Fruit fly (Drosophila melanogaster) whole organism, wandering third instar larva: Measurements from ENCODE around the gene alphaCOP.

Experiments used
- Abd-B ChIP-seq: fragments of >200 bp; optimal IDR thresholded peaks from 2 replicates; lab custom pipeline; 2017; ENCODE audit warnings: missing biosample characterization, missing genetic modification characterization
- CG32264 ChIP-seq: fragments of 200-800 bp; sonication (Bioruptor generic); optimal IDR thresholded peaks from 2 replicates; lab custom pipeline; 2016; ENCODE audit warnings: missing biosample characterization, missing genetic modification characterization
- CrebA ChIP-seq: fragments of 200-800 bp; sonication (Bioruptor generic); optimal IDR thresholded peaks from 2 replicates; lab custom pipeline; 2016; ENCODE audit warnings: missing biosample characterization, mild to moderate bottlenecking, missing genetic modification characterization, borderline replicate concordance
- Dif ChIP-seq: fragments of 200-275, 200-300 bp; sonication (Bioruptor generic); optimal IDR thresholded peaks from 2 replicates; lab custom pipeline; 2018; ENCODE audit warnings: missing biosample characterization, missing genetic modification characterization; ENCODE audit not compliant: partially characterized antibody
- GATAd ChIP-seq: sonication (Bioruptor generic); optimal IDR thresholded peaks from 2 replicates; lab custom pipeline; 2016; ENCODE audit warnings: missing biosample characterization, missing genetic modification characterization
- HLH106 ChIP-seq: fragments of 200-800 bp; optimal IDR thresholded peaks from 3 replicates; lab custom pipeline; 2019; ENCODE audit warnings: missing biosample characterization, mild to moderate bottlenecking, missing genetic modification characterization, moderate library complexity
- Hr83 ChIP-seq: fragments of 200-300 bp; sonication (Bioruptor generic); optimal IDR thresholded peaks from 2 replicates; lab custom pipeline; 2016; ENCODE audit warnings: missing biosample characterization, mild to moderate bottlenecking, missing genetic modification characterization, moderate library complexity; ENCODE audit not compliant: poor library complexity, severe bottlenecking
- Jra ChIP-seq: sonication (Bioruptor generic); optimal IDR thresholded peaks from 2 replicates; lab custom pipeline; 2016; ENCODE audit warnings: missing biosample characterization, missing genetic modification characterization
- Mio ChIP-seq: sonication (Bioruptor generic); optimal IDR thresholded peaks from 2 replicates; lab custom pipeline; 2016; ENCODE audit warnings: missing biosample characterization, missing genetic modification characterization
- Myc ChIP-seq: fragments of >200 bp; optimal IDR thresholded peaks from 2 replicates; lab custom pipeline; 2017
- N ChIP-seq: fragments of >200 bp; optimal IDR thresholded peaks from 2 replicates; lab custom pipeline; 2018; ENCODE audit warnings: missing biosample characterization, missing external identifiers, missing genetic modification characterization
- OdsH ChIP-seq: fragments of 200-800 bp; sonication (Bioruptor generic); optimal IDR thresholded peaks from 2 replicates; lab custom pipeline; 2016; ENCODE audit warnings: missing biosample characterization, mild to moderate bottlenecking, missing genetic modification characterization
- Sp1 ChIP-seq: fragments of 200-800 bp; sonication (Bioruptor generic); optimal IDR thresholded peaks from 3 replicates; lab custom pipeline; 2019; ENCODE audit warnings: missing biosample characterization, mild to moderate bottlenecking, missing genetic modification characterization, moderate library complexity
- br ChIP-seq: fragments of 200-800 bp; sonication (Bioruptor generic); optimal IDR thresholded peaks from 2 replicates; lab custom pipeline; 2016; ENCODE audit warnings: missing biosample characterization, missing genetic modification characterization
- brk ChIP-seq: fragments of 200-800 bp; sonication (Bioruptor generic); optimal IDR thresholded peaks from 2 replicates; lab custom pipeline; 2016; ENCODE audit warnings: missing biosample characterization, mild to moderate bottlenecking, missing genetic modification characterization
- dl ChIP-seq, 2 experiments: fragments of 175-275, 200-275 bp in 1 of 2; fragments of 200-275 bp in 1 of 2; sonication (Bioruptor generic); optimal IDR thresholded peaks; lab custom pipeline; 2018; ENCODE audit warnings: mild to moderate bottlenecking in 2 of 2, missing biosample characterization in 2 of 2, missing genetic modification characterization in 2 of 2, moderate library complexity in 2 of 2; ENCODE audit not compliant: partially characterized antibody in 2 of 2, insufficient read depth in 1 of 2
- dmrt93B ChIP-seq: fragments of 200-800 bp; sonication (Bioruptor generic); optimal IDR thresholded peaks from 2 replicates; lab custom pipeline; 2018; ENCODE audit warnings: missing biosample characterization, mild to moderate bottlenecking, missing genetic modification characterization
- dsf ChIP-seq: sonication (Bioruptor generic); optimal IDR thresholded peaks from 2 replicates; lab custom pipeline; 2016; ENCODE audit warnings: missing biosample characterization, missing genetic modification characterization, borderline replicate concordance
- ey ChIP-seq: fragments of 200-800 bp; sonication (Bioruptor generic); optimal IDR thresholded peaks from 2 replicates; lab custom pipeline; 2016; ENCODE audit warnings: missing biosample characterization, missing genetic modification characterization
- foxo ChIP-seq, 2 experiments: fragments of 200-800 bp; sonication (Bioruptor generic); optimal IDR thresholded peaks; 2 replicates in 1 of 2; 3 replicates in 1 of 2; lab custom pipeline; 2016 to 2017; ENCODE audit warnings: missing biosample characterization in 2 of 2, missing genetic modification characterization in 2 of 2
- fru ChIP-seq: fragments of 200-800 bp; sonication (Bioruptor generic); optimal IDR thresholded peaks from 3 replicates; lab custom pipeline; 2016; ENCODE audit warnings: missing biosample characterization, mild to moderate bottlenecking, missing genetic modification characterization
- h ChIP-seq: fragments of 200-800 bp; sonication (Bioruptor generic); optimal IDR thresholded peaks from 3 replicates; lab custom pipeline; 2016; ENCODE audit warnings: missing biosample characterization, mild to moderate bottlenecking, missing genetic modification characterization
- jim ChIP-seq: fragments of 175-275, 200-325 bp; sonication (Bioruptor generic); optimal IDR thresholded peaks from 2 replicates; lab custom pipeline; 2016; ENCODE audit warnings: missing biosample characterization, mild to moderate bottlenecking, missing genetic modification characterization
- lola ChIP-seq: fragments of >200 bp; optimal IDR thresholded peaks from 2 replicates; lab custom pipeline; 2017; ENCODE audit warnings: missing biosample characterization, missing genetic modification characterization
- pan ChIP-seq: fragments of >200 bp; optimal IDR thresholded peaks from 2 replicates; lab custom pipeline; 2017
- psq ChIP-seq: fragments of 200-800 bp; sonication (Bioruptor generic); optimal IDR thresholded peaks from 3 replicates; lab custom pipeline; 2017; ENCODE audit warnings: missing biosample characterization, mild to moderate bottlenecking, missing genetic modification characterization, moderate library complexity
- sage ChIP-seq: fragments of 200-800 bp; sonication (Bioruptor generic); optimal IDR thresholded peaks from 2 replicates; lab custom pipeline; 2016; ENCODE audit warnings: missing biosample characterization, mild to moderate bottlenecking, missing genetic modification characterization
- sv ChIP-seq: fragments of 200-800 bp; sonication (Bioruptor generic); optimal IDR thresholded peaks from 3 replicates; lab custom pipeline; 2016; ENCODE audit warnings: missing biosample characterization, missing genetic modification characterization
- woc ChIP-seq: sonication (Bioruptor generic); optimal IDR thresholded peaks from 2 replicates; lab custom pipeline; 2016; ENCODE audit warnings: missing biosample characterization, mild to moderate bottlenecking, missing genetic modification characterization

The alphaCOP gene

dm6 chr3L:1665544-1665943, 20.5 kb upstream of the alphaCOP start:
- TF ChIP-seq Myc (no peak), CG32264 (GFP tag; lab: Kevin White, UChicago) (no peak)

- TF ChIP-seq sage (peak; percentile 1), woc (no peak)
Observed at dm6 chr3L:1664876-1665275, 19.9 kb upstream of the alphaCOP start, which contains the start of the genes Srrm234 and CG7974. Gene Srrm234 (minus strand): TSS chr3L:1665064. Gene CG7974 (plus strand): TSS chr3L:1665138.

dm6 chr3L:1664205-1664604, 19.2 kb upstream of the alphaCOP start:
- TF ChIP-seq Hr83 (GFP tag; lab: Kevin White, UChicago) (no peak), GATAd (GFP tag; lab: Kevin White, UChicago) (no peak), lola (GFP tag; lab: Kevin White, UChicago) (no peak), dsf (GFP tag; lab: Kevin White, UChicago) (no peak), jim (GFP tag; lab: Kevin White, UChicago) (no peak), OdsH (GFP tag; lab: Kevin White, UChicago) (no peak), CG32264 (GFP tag; lab: Kevin White, UChicago) (no peak), pan (lab: Kevin White, UChicago) (no peak), fru (GFP tag; lab: Kevin White, UChicago) (no peak), Abd-B (GFP tag; lab: Kevin White, UChicago) (no peak), CrebA (GFP tag; lab: Kevin White, UChicago) (no peak), ey (GFP tag; lab: Kevin White, UChicago) (no peak), woc (no peak)
- TF ChIP-seq, all 38 proteins: peak for 0

- TF ChIP-seq jim (GFP tag; lab: Kevin White, UChicago): no peak
- peak; percentile 31 for TF ChIP-seq Dif (GFP tag; lab: Kevin White, UChicago)
Observed at dm6 chr3L:1663531-1663930, 18.5 kb upstream of the alphaCOP start.

- no peak for TF ChIP-seq jim (GFP tag; lab: Kevin White, UChicago)
- no peak for TF ChIP-seq ey (GFP tag; lab: Kevin White, UChicago)
- TF ChIP-seq h (GFP tag; lab: Kevin White, UChicago): no peak
- no peak for TF ChIP-seq br (GFP tag; lab: Kevin White, UChicago)
- no peak for TF ChIP-seq HLH106 (tag; lab: Kevin White, UChicago)
- TF ChIP-seq Mio (GFP tag; lab: Kevin White, UChicago): no peak
- TF ChIP-seq Sp1 (GFP tag; lab: Kevin White, UChicago): no peak
- no peak for TF ChIP-seq dl (GFP tag; optimal IDR thresholded peaks at IDR 0.05; lab: Kevin White, UChicago; ENCODE audit: insufficient read depth in 1 of 2, partially characterized antibody in 2 of 2)
- TF ChIP-seq woc: no peak
- TF ChIP-seq Hr83 (GFP tag; lab: Kevin White, UChicago): no peak
- no peak for TF ChIP-seq fru (GFP tag; lab: Kevin White, UChicago)
- TF ChIP-seq Dif (GFP tag; lab: Kevin White, UChicago): no peak
- TF ChIP-seq psq: no peak
- no peak for TF ChIP-seq CG32264 (GFP tag; lab: Kevin White, UChicago)
- no peak for TF ChIP-seq brk
- no peak for TF ChIP-seq OdsH (GFP tag; lab: Kevin White, UChicago)
- no peak for TF ChIP-seq sv (GFP tag; lab: Kevin White, UChicago)
- no peak for TF ChIP-seq N
- TF ChIP-seq Jra: no peak
Observed at dm6 chr3L:1661738-1662370, 16.9 kb upstream of the alphaCOP start.

- TF ChIP-seq dmrt93B (GFP tag; lab: Kevin White, UChicago) (no peak), foxo (GFP tag; optimal IDR thresholded peaks at IDR 0.05; lab: Kevin White, UChicago) (no peak), woc (no peak), Hr83 (GFP tag; lab: Kevin White, UChicago) (no peak)
Observed at dm6 chr3L:1653752-1654151, 8.8 kb upstream of the alphaCOP start.
